Worm (Caenorhabditis elegans) whole organism, young adult: ENCODE data around the gene sro-1.

ENCODE experiments used
- Y56A3A.18 ChIP-seq: fragments of 200-800 bp; sonication (Bioruptor generic); IDR thresholded peaks from 2 replicates; pipeline ENCODE4 v1.3.6; 2022; ENCODE audit warnings: missing genetic modification reagents, missing genetic modification characterization, missing compliant biosample characterization
- ama-1 ChIP-seq, 3 experiments: fragments of 150-350 bp in 1 of 3; sonication (generic microtip) in 2 of 3; optimal IDR thresholded peaks; 2 replicates each; lab custom pipeline; 2014 to 2018; ENCODE audit warnings: missing biosample characterization in 2 of 3, missing genetic modification characterization in 2 of 3, missing genetic modification reagents in 2 of 3
- aptf-2 ChIP-seq: fragments of 200-800 bp; sonication (Bioruptor generic); conservative IDR thresholded peaks from 2 replicates; pipeline ENCODE4 v1.3.6; 2022; ENCODE audit warnings: missing genetic modification reagents, missing genetic modification characterization, missing compliant biosample characterization
- lsy-27 ChIP-seq: sonication (generic microtip); optimal IDR thresholded peaks from 2 replicates; lab custom pipeline; 2017; ENCODE audit warnings: missing genetic modification characterization, mild to moderate bottlenecking, missing compliant biosample characterization, antibody characterized with exemption, missing genotype, borderline replicate concordance; ENCODE audit not compliant: insufficient read depth
- nfya-1 ChIP-seq: sonication (generic microtip); optimal IDR thresholded peaks from 2 replicates; lab custom pipeline; 2017; ENCODE audit warnings: antibody characterized with exemption, missing compliant biosample characterization, missing genetic modification characterization, borderline replicate concordance; ENCODE audit not compliant: insufficient read depth

- no peak for TF ChIP-seq aptf-2 (GFP tag; lab: Robert Waterston, UW)
- TF ChIP-seq lsy-27: no peak
- TF ChIP-seq Y56A3A.18: no peak
- no peak for TF ChIP-seq nfya-1 (tag; lab: Kevin White, UChicago)
- TF ChIP-seq ama-1 (optimal IDR thresholded peaks at IDR 0.05; lab: Kevin White, UChicago): no peak
- no peak for TF ChIP-seq ama-1 (GFP tag; optimal IDR thresholded peaks at IDR 0.05; lab: Kevin White, UChicago)
These were observed 24.2 kb upstream of the sro-1 start, which contains the start of gene D1022.9 for ce11 chrII:7489605-7490004.
